Worm (Caenorhabditis elegans) whole organism, L2 larva: ENCODE measurements around the gene Y57G11C.14.

ENCODE experiments used
- lsy-2 ChIP-seq, 2 experiments: fragments of 150-350 bp in 1 of 2; sonication (generic microtip) in 1 of 2; optimal IDR thresholded peaks; 2 replicates each; lab custom pipeline; 2014 to 2017; ENCODE audit warnings: missing biosample characterization in 2 of 2, missing genetic modification characterization in 2 of 2
- mdl-1 ChIP-seq, 2 experiments: fragments of 150-350 bp in 1 of 2; sonication (generic microtip) in 1 of 2; optimal IDR thresholded peaks; 2 replicates each; lab custom pipeline; 2017; ENCODE audit warnings: missing biosample characterization in 2 of 2, missing genetic modification characterization in 2 of 2
- nhr-12 ChIP-seq: fragments of 150-350 bp; optimal IDR thresholded peaks from 2 replicates; lab custom pipeline; 2014; ENCODE audit warnings: missing biosample characterization, missing genetic modification characterization
- unc-39 ChIP-seq: fragments of 150-350 bp; optimal IDR thresholded peaks from 2 replicates; lab custom pipeline; 2014; ENCODE audit warnings: missing biosample characterization, missing genetic modification characterization
- unc-62 ChIP-seq: fragments of 150-350 bp; optimal IDR thresholded peaks from 2 replicates; lab custom pipeline; 2014; ENCODE audit warnings: missing biosample characterization, missing genetic modification reagents, missing genetic modification characterization

DNA sequence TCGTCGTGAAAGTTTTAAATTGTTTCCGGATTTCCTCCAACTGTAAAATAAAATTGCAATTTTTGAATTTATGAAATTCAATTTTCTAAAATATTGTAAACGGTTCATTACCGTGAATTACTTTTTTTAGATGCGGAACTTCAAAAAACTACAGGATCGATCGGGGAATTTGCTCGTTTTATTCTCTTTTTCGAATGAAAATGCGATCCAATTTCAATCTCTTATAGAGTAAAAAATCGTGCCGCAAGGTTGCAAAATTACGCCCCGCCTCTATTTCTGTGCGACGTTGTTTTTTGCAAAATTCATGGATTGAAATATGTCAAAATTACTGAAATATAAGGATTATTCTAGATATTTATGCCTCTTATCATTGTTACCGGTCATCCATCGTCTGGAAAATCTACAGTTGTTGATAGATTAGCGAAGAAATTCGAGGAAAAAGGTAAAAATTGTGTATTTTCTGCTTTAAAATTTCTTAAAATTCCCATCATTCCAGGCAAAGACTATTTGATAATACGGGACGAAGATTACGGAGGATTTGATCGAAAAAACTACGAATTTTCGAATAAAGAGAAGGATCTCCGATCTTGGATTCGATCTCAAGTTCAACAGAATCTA lies 29.8 kb upstream of the Y57G11C.14 start, which contains the start of gene Y57G11C.43:
- TF ChIP-seq unc-39 (tag; lab: Kevin White, UChicago) (no peak), nhr-12 (tag; lab: Kevin White, UChicago) (no peak), unc-62 (no peak), lsy-2 (tag; optimal IDR thresholded peaks at IDR 0.05; lab: Kevin White, UChicago) (no peak), mdl-1 (tag; optimal IDR thresholded peaks at IDR 0.05; lab: Kevin White, UChicago) (no peak)
